Fruit fly (Drosophila melanogaster) whole organism, prepupa: Measurements from ENCODE around the gene Rala.

ENCODE experiments used
- CG4318 ChIP-seq: fragments of 200-800 bp; sonication (Bioruptor generic); optimal IDR thresholded peaks from 3 replicates; lab custom pipeline; 2017; ENCODE audit warnings: missing biosample characterization, mild to moderate bottlenecking, missing genetic modification characterization
- CG6808 ChIP-seq: fragments of 200-800 bp; sonication (Bioruptor generic); optimal IDR thresholded peaks from 3 replicates; lab custom pipeline; 2017; ENCODE audit warnings: missing biosample characterization, missing genetic modification characterization, mild to moderate bottlenecking, moderate library complexity, missing genetic modification reagents
- OdsH ChIP-seq: fragments of 200-800 bp; sonication (Bioruptor generic); optimal IDR thresholded peaks from 3 replicates; lab custom pipeline; 2016; ENCODE audit warnings: missing biosample characterization, missing genetic modification characterization
- achi ChIP-seq: fragments of 200-800 bp; sonication (Bioruptor generic); optimal IDR thresholded peaks from 3 replicates; lab custom pipeline; 2016; ENCODE audit warnings: missing biosample characterization, missing genetic modification characterization
- dsx ChIP-seq: fragments of 200-800 bp; optimal IDR thresholded peaks from 3 replicates; lab custom pipeline; 2019; ENCODE audit warnings: missing biosample characterization, mild to moderate bottlenecking, missing genetic modification characterization, moderate library complexity; ENCODE audit not compliant: poor library complexity, severe bottlenecking
- fkh ChIP-seq: fragments of 200-800 bp; sonication (Bioruptor generic); optimal IDR thresholded peaks from 3 replicates; lab custom pipeline; 2017; ENCODE audit warnings: missing biosample characterization, mild to moderate bottlenecking, missing genetic modification characterization, moderate library complexity

DNA sequence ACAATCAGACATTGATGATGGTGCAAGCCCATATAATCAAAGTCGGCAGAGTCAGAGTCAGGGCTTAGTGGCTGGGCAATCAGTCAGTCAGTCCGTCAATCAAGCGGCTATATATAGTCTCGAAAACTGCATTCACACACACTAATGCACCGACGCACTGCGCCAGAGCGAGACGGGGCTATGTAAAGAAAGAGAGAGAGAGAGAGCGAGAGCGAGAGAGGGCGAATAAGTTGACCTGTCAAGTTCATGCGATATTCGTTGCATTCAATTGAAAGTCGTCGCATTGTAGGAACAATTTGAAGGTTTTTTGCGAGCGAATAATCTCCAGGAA is 37.0 kb downstream of the Rala start:
- TF ChIP-seq dsx (no peak), fkh (GFP tag; lab: Kevin White, UChicago) (no peak), achi (GFP tag; lab: Kevin White, UChicago) (no peak), CG6808 (GFP tag; lab: Kevin White, UChicago) (no peak), OdsH (GFP tag; lab: Kevin White, UChicago) (no peak), CG4318 (GFP tag; lab: Kevin White, UChicago) (no peak)
